Fruit fly (Drosophila melanogaster): ENCODE results near the gene Mcm6.

DNA sequence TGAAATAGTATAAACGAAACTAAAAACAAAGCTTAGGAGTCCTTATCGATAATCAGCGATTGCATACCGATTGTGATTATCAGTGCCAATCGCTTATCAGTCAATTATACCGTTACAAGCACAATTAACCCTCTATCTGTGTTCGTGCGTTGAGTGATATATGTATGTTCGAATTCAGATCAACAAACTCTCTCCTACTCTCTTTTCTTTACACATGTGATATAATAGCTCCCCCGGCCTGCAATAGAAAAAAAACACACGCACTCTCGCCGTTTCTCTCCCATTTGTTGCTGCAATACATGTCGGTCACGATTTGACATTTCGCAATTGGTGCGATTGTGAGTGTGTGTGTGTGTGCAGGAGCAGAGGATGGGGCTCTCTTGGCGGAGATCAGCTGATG, 11.8 kb upstream of the Mcm6 start:
- TF ChIP-seq toe (GFP tag; optimal IDR thresholded peaks at IDR 0.05) = no peak
- TF ChIP-seq CG7101 (tag; optimal IDR thresholded peaks at IDR 0.05) = no peak

Measured in whole organism, adult.